Worm (Caenorhabditis elegans): ENCODE results near the gene B0361.11.

Gene B0361.11

DNA sequence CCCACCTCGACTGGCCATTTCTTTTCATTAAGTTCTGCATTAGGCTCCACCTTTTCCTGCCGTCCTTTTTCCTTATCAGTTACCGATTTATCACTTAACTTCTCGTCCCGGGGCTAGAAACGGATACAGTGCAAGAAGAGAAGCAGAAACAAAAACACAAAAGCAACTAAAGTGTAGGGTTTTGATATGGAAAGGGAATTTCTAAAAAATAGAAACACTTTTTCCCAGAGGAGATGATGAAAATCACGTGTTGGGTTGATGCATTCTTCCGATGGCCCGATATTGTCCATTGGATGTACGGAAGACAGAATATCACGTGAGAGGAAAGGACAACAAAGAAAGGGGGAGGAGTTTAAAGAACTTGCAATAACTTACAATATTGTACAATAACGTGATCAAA is 4.6 kb upstream of the B0361.11 start (continued):
- TF ChIP-seq F49E8.2 (tag; optimal IDR thresholded peaks at IDR 0.05; ENCODE audit: borderline replicate concordance) (no peak), rbr-2 (tag; optimal IDR thresholded peaks at IDR 0.05) (no peak), lsy-2 (tag; optimal IDR thresholded peaks at IDR 0.05) (peak in 1 of 2 experiments; percentile 37), F26F4.8 (GFP tag; conservative IDR thresholded peaks at IDR 0.05) (no peak), daf-19 (GFP tag; conservative IDR thresholded peaks at IDR 0.05) (no peak), nhr-6 (tag; optimal IDR thresholded peaks at IDR 0.05) (no peak), ceh-44 (GFP tag; IDR thresholded peaks at IDR 0.05) (no peak), zfp-3 (GFP tag; conservative IDR thresholded peaks at IDR 0.05) (no peak), skn-1 (tag; optimal IDR thresholded peaks at IDR 0.05) (no peak), gei-8 (GFP tag; optimal IDR thresholded peaks at IDR 0.05) (no peak), lin-13 (GFP tag; optimal IDR thresholded peaks at IDR 0.05) (no peak)

DNA sequence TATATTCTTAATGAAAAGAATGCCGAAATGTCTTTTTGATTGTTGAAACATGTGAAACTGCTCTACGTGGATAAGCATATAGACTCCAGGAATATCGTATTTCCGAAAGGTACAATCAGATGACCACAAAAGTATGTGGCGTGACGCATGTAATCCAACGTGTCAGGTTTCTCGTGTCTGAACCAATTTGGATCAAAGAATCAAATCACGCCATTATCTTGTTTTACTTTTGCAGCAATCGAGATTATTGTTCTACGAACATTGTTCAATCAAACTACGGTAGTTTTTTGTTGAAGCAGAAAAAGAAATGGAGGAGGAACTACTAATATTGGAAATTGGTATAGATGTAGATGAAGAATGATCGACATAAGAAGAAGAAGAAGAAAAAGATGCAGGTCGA is 3.7 kb upstream of the B0361.11 start:
- TF ChIP-seq hlh-30 (tag; optimal IDR thresholded peaks at IDR 0.05; ENCODE audit: insufficient read depth) (peak; percentile 64), mxl-3 (GFP tag; optimal IDR thresholded peaks at IDR 0.05) (peak; percentile 2), hmg-1.1 (GFP tag; IDR thresholded peaks at IDR 0.05) (no peak), mdl-1 (tag; optimal IDR thresholded peaks at IDR 0.05) (peak in 1 of 2 experiments; percentile 63), nhr-28 (tag; optimal IDR thresholded peaks at IDR 0.05) (peak; percentile 44), hlh-11 (tag; optimal IDR thresholded peaks at IDR 0.05) (peak; percentile 28), mxl-2 (GFP tag; conservative IDR thresholded peaks at IDR 0.05) (no peak), dmd-6 (GFP tag; IDR thresholded peaks at IDR 0.05) (0 out of 2 replicates have a peak, but pooled peaks have one; percentile 35)

DNA sequence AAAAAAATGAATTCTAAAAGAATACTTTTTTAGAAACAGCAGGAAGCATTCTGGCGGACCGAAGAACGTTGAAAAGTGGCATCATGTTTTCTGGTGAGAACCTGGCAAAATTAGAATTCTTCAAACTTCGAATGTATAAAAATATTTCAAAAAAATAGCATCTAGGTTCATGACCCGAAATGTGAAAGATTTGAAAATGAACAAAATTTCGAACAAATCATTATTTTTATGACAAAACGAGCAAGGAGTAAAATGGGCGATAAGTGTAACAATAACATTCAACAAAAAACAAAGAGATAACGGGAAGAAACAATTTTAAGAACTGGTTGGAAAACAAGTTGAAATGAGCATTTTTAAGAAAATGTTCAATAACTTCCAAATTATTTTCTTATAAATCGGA is 2.1 kb upstream of the B0361.11 start, which contains the start of gene psd-1:
TSS of gene psd-1 (minus strand) at position 101 of the 400 bp plus-strand sequence.
- TF ChIP-seq arid-1 (GFP tag; conservative IDR thresholded peaks at IDR 0.05) (no peak), mdl-1 (tag; optimal IDR thresholded peaks at IDR 0.05) (no peak)

DNA sequence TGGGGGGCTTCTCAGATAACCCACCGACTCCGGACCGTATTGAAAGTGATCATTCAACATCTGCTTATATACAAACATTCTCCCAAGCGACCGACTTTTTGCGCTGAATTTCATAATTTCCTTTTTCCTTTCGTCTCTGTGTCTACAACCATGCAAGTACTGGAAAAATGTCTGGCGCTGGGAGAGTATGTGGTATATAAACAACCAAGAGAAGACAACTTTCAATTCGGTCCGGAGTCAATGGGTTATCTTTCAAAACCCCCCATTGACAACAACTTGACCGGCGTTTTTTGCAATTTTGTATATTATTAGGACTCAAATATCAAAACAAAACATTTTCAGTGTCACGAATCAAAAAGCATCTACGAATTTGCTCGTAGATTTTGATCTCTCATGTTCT is 1.1 kb downstream of the B0361.11 start:
- peak; percentile 62 for TF ChIP-seq lim-7 (GFP tag; IDR thresholded peaks at IDR 0.05)
- no peak for TF ChIP-seq cey-2 (tag; optimal IDR thresholded peaks at IDR 0.05; ENCODE audit: borderline replicate concordance, insufficient read depth)
- TF ChIP-seq hlh-30 (tag; optimal IDR thresholded peaks at IDR 0.05; ENCODE audit: insufficient read depth) = peak; percentile 60
- TF ChIP-seq lin-15B (tag; optimal IDR thresholded peaks at IDR 0.05) = no peak
- TF ChIP-seq ceh-20 (GFP tag; IDR thresholded peaks at IDR 0.05) = 0 out of 2 replicates have a peak, but pooled peaks have one; percentile 31
- TF ChIP-seq ceh-62 (tag; optimal IDR thresholded peaks at IDR 0.05) = no peak
- TF ChIP-seq Y48G9A.11 (GFP tag; IDR thresholded peaks at IDR 0.05) = no peak
- TF ChIP-seq zip-2 (tag; optimal IDR thresholded peaks at IDR 0.05) = peak; percentile 89
- no peak for TF ChIP-seq F44E2.7 (GFP tag; IDR thresholded peaks at IDR 0.05)
- peak; percentile 33; the same call in 1 of the 2 replicates for TF ChIP-seq ZK337.2 (GFP tag; IDR thresholded peaks at IDR 0.05)
- TF ChIP-seq lin-13 (GFP tag; optimal IDR thresholded peaks at IDR 0.05) = peak; percentile 56
- TF ChIP-seq nhr-6 (tag; optimal IDR thresholded peaks at IDR 0.05) = no peak
- no peak for TF ChIP-seq unc-62 (GFP tag; optimal IDR thresholded peaks at IDR 0.05 in 1 of 2)
- no peak for TF ChIP-seq unc-62 (tag; optimal IDR thresholded peaks at IDR 0.05)
- TF ChIP-seq ZK546.5 (tag; optimal IDR thresholded peaks at IDR 0.05) = no peak
- TF ChIP-seq gei-8 (GFP tag; optimal IDR thresholded peaks at IDR 0.05) = peak; percentile 37
- peak; percentile 1 to 86 for TF ChIP-seq daf-16 (GFP tag; optimal IDR thresholded peaks at IDR 0.05)
- peak; percentile 85 for TF ChIP-seq daf-16 (tag; optimal IDR thresholded peaks at IDR 0.05)
- TF ChIP-seq nhr-102 (tag; optimal IDR thresholded peaks at IDR 0.05) = peak; percentile 83
- TF ChIP-seq ceh-28 (tag; optimal IDR thresholded peaks at IDR 0.05) = no peak
- TF ChIP-seq lin-39 (tag; optimal IDR thresholded peaks at IDR 0.05) = no peak
- TF ChIP-seq daf-19 (GFP tag; conservative IDR thresholded peaks at IDR 0.05) = 0 out of 2 replicates have a peak, but pooled peaks have one; percentile 48
- peak; percentile 59 for TF ChIP-seq mes-2 (tag; optimal IDR thresholded peaks at IDR 0.05; ENCODE audit: poor library complexity, severe bottlenecking)
- peak; percentile 87 for TF ChIP-seq T26A8.4 (GFP tag; IDR thresholded peaks at IDR 0.05)
- no peak for TF ChIP-seq ztf-11 (tag; optimal IDR thresholded peaks at IDR 0.05)
- 0 out of 2 replicates have a peak, but pooled peaks have one; percentile 42 for TF ChIP-seq F26F4.8 (GFP tag; conservative IDR thresholded peaks at IDR 0.05)
- no peak for TF ChIP-seq unc-130 (GFP tag; optimal IDR thresholded peaks at IDR 0.05)
- peak; percentile 66 for TF ChIP-seq rbr-2 (tag; optimal IDR thresholded peaks at IDR 0.05)
- TF ChIP-seq sdz-12 (GFP tag; optimal IDR thresholded peaks at IDR 0.05) = peak; percentile 74
- peak; percentile 37 for TF ChIP-seq nhr-28 (tag; optimal IDR thresholded peaks at IDR 0.05)
- TF ChIP-seq ceh-82 (tag; optimal IDR thresholded peaks at IDR 0.05) = no peak
- peak; percentile 73 for TF ChIP-seq madf-9 (GFP tag; conservative IDR thresholded peaks at IDR 0.05)
- peak; percentile 59 for TF ChIP-seq nhr-48 (tag; optimal IDR thresholded peaks at IDR 0.05)
